Worm (Caenorhabditis elegans) whole organism, mixed stage, embryonic: ENCODE results near the gene str-164.

Experiments
- bed-3 ChIP-seq: fragments of 200-800 bp; sonication (Bioruptor generic); optimal IDR thresholded peaks from 3 replicates; lab custom pipeline; 2018; ENCODE audit warnings: mild to moderate bottlenecking, missing genetic modification characterization, moderate library complexity, missing compliant biosample characterization
- ceh-43 ChIP-seq: fragments of 200-800 bp; sonication (Bioruptor generic); optimal IDR thresholded peaks from 2 replicates; lab custom pipeline; 2018; ENCODE audit warnings: mild to moderate bottlenecking, missing genetic modification characterization, moderate library complexity, missing compliant biosample characterization
- ces-1 ChIP-seq: fragments of 150-350 bp; optimal IDR thresholded peaks from 2 replicates; lab custom pipeline; 2014; ENCODE audit warnings: missing biosample characterization, missing genetic modification reagents, missing genetic modification characterization
- cnd-1 ChIP-seq: fragments of 200-800 bp; sonication (Bioruptor generic); optimal IDR thresholded peaks from 2 replicates; lab custom pipeline; 2018; ENCODE audit warnings: mild to moderate bottlenecking, missing genetic modification characterization, missing compliant biosample characterization
- drap-1 ChIP-seq: fragments of 200-800 bp; sonication (Bioruptor generic); optimal IDR thresholded peaks from 3 replicates; lab custom pipeline; 2018; ENCODE audit warnings: mild to moderate bottlenecking, missing genetic modification characterization, missing compliant biosample characterization
- hlh-1 ChIP-seq: fragments of 150-350 bp; optimal IDR thresholded peaks from 2 replicates; lab custom pipeline; 2014; ENCODE audit warnings: missing biosample characterization, missing genetic modification reagents, missing genetic modification characterization
- lin-13 ChIP-seq: fragments of 150-350 bp; optimal IDR thresholded peaks from 2 replicates; lab custom pipeline; 2014; ENCODE audit warnings: missing biosample characterization, missing genetic modification characterization
- lin-32 ChIP-seq: fragments of 200-800 bp; sonication (Bioruptor generic); optimal IDR thresholded peaks from 2 replicates; lab custom pipeline; 2018; ENCODE audit warnings: mild to moderate bottlenecking, missing genetic modification characterization, missing compliant biosample characterization
- mab-5 ChIP-seq: fragments of 150-350 bp; optimal IDR thresholded peaks from 2 replicates; lab custom pipeline; 2014; ENCODE audit warnings: missing biosample characterization, missing genetic modification characterization
- mep-1 ChIP-seq: fragments of 150-350 bp; optimal IDR thresholded peaks from 2 replicates; lab custom pipeline; 2017; ENCODE audit warnings: missing biosample characterization, missing genetic modification reagents, missing genetic modification characterization, inconsistent platforms
- nhr-12 ChIP-seq: fragments of 150-350 bp; optimal IDR thresholded peaks from 2 replicates; lab custom pipeline; 2014; ENCODE audit warnings: missing biosample characterization, missing genetic modification characterization
- nhr-2 ChIP-seq: fragments of 150-350 bp; optimal IDR thresholded peaks from 2 replicates; lab custom pipeline; 2014; ENCODE audit warnings: missing biosample characterization, missing genetic modification characterization
- pha-4 ChIP-seq: fragments of 150-350 bp; optimal IDR thresholded peaks from 2 replicates; lab custom pipeline; 2018; ENCODE audit warnings: missing biosample characterization, missing genetic modification reagents, missing genetic modification characterization
- sptf-1 ChIP-seq: sonication (generic microtip); optimal IDR thresholded peaks from 2 replicates; lab custom pipeline; 2017; ENCODE audit warnings: mild to moderate bottlenecking, missing genetic modification characterization, moderate library complexity, missing compliant biosample characterization
- unc-120 ChIP-seq: sonication (generic microtip); optimal IDR thresholded peaks from 2 replicates; lab custom pipeline; 2017; ENCODE audit warnings: missing genetic modification characterization, missing compliant biosample characterization; ENCODE audit not compliant: poor library complexity, severe bottlenecking
- unc-39 ChIP-seq: fragments of 150-350 bp; optimal IDR thresholded peaks from 2 replicates; lab custom pipeline; 2014; ENCODE audit warnings: missing biosample characterization, missing genetic modification characterization
- zip-8 ChIP-seq: fragments of 150-350 bp; optimal IDR thresholded peaks from 2 replicates; lab custom pipeline; 2014; ENCODE audit warnings: missing biosample characterization, missing genetic modification characterization
- ztf-11 ChIP-seq: fragments of 150-350 bp; optimal IDR thresholded peaks from 2 replicates; lab custom pipeline; 2014; ENCODE audit warnings: missing biosample characterization, missing genetic modification characterization

str-164 gene

DNA sequence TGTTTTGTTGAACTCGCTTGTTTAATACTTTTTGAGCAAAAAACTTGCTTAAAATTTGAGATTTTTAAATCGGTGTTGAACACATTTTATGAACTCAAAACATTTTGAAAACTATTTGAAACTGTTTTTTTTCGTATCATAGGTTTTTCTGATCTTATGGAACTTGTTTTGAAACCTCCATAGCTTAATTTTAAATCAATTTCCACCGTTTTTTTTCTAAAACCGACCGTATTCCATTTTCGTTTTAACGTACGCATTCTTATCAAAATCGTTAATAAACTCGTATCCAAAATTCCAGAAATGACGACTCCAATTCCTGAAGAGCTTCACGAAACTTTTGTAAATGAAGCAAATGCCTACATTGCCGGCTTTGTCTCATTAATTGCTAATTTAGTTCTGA, 47.8 kb downstream of the str-164 start, which contains the start of gene srm-2:
TSS of gene srm-2 (plus strand) at position 301 of the 400 bp plus-strand sequence.
- TF ChIP-seq drap-1 (GFP tag; lab: Kevin White, UChicago) (no peak), mab-5 (tag; lab: Kevin White, UChicago) (no peak), bed-3 (GFP tag; lab: Kevin White, UChicago) (no peak), mep-1 (tag; lab: Kevin White, UChicago) (no peak), nhr-12 (tag; lab: Kevin White, UChicago) (no peak), zip-8 (no peak), hlh-1 (tag; lab: Kevin White, UChicago) (no peak), ztf-11 (tag; lab: Kevin White, UChicago) (no peak), pha-4 (tag; lab: Kevin White, UChicago) (no peak), unc-39 (no peak), nhr-2 (tag; lab: Kevin White, UChicago) (no peak), ceh-43 (no peak), sptf-1 (tag; lab: Kevin White, UChicago) (no peak), ces-1 (no peak), lin-32 (GFP tag; lab: Kevin White, UChicago) (no peak), lin-13 (no peak)

DNA sequence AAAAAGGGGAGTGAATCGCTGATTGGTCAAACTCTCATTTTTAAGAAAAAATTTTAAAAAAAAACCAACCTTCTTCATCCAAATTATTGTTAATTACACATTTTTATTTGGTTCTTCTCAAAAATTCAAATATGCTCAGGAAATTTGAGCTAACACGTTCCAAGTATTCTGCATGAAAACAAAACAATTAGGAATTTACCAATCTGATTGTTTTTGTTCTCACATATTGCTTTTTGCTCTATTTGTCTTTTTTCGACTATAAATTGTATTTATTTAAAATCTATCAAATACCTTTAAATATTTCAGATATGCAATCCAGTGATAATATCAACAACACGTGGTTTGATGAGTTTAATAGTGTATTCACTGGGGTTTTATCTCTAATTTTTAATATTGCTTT, 51.7 kb downstream of the str-164 start, which contains the start of gene srm-1:
TSS of gene srm-1 (plus strand) at position 301 of the 400 bp plus-strand sequence.
- no peak for TF ChIP-seq drap-1 (GFP tag; lab: Kevin White, UChicago)
- no peak for TF ChIP-seq ces-1
- TF ChIP-seq mep-1 (tag; lab: Kevin White, UChicago): no peak
- no peak for TF ChIP-seq unc-120 (tag; lab: Kevin White, UChicago)
- no peak for TF ChIP-seq zip-8
- no peak for TF ChIP-seq cnd-1
